Fruit fly (Drosophila melanogaster) Kc167 (cell line): ENCODE results near the gene CG12766.

Experiments used
- Myc ChIP-seq: fragments of >200 bp; optimal IDR thresholded peaks from 2 replicates; lab custom pipeline; 2017; ENCODE audit warnings: missing external identifiers
- Sin3A ChIP-seq: fragments of >200 bp; optimal IDR thresholded peaks from 2 replicates; lab custom pipeline; 2018; ENCODE audit warnings: missing external identifiers
- h ChIP-seq: fragments of >200 bp; optimal IDR thresholded peaks from 3 replicates; lab custom pipeline; 2018; ENCODE audit warnings: missing external identifiers
- insv ChIP-seq: fragments of >200 bp; optimal IDR thresholded peaks from 3 replicates; lab custom pipeline; 2018; ENCODE audit warnings: missing external identifiers
- psq ChIP-seq: fragments of >200 bp; optimal IDR thresholded peaks from 2 replicates; lab custom pipeline; 2017; ENCODE audit warnings: missing external identifiers
- ttk ChIP-seq: sonication (Bioruptor generic); optimal IDR thresholded peaks from 2 replicates; lab custom pipeline; 2017; ENCODE audit warnings: missing external identifiers

dm6 chr3L:3923631-3924274 lies 16.2 kb downstream of the CG12766 start:
- TF ChIP-seq psq (lab: Kevin White, UChicago) (no peak), Sin3A (no peak), h (lab: Kevin White, UChicago) (no peak), insv (no peak), Myc (lab: Kevin White, UChicago) (no peak), ttk (lab: Kevin White, UChicago) (no peak)
